Worm (Caenorhabditis elegans) whole organism, L4 larva: ENCODE results near the gene Y37D8A.26.

Experiments used
- F10B5.3 ChIP-seq: sonication (generic microtip); optimal IDR thresholded peaks from 2 replicates; lab custom pipeline; 2016; ENCODE audit warnings: mild to moderate bottlenecking, missing genetic modification characterization, missing compliant biosample characterization
- F37D6.2 ChIP-seq: sonication (generic microtip); optimal IDR thresholded peaks from 2 replicates; lab custom pipeline; 2016; ENCODE audit warnings: mild to moderate bottlenecking, missing genetic modification characterization, missing compliant biosample characterization
- F44E2.7 ChIP-seq: fragments of 200-800 bp; sonication (Bioruptor generic); IDR thresholded peaks from 2 replicates; pipeline ENCODE4 v2.1.2; 2022; ENCODE audit warnings: missing genetic modification characterization, missing compliant biosample characterization
- R02D3.7 ChIP-seq: fragments of 150-350 bp; sonication (generic microtip); optimal IDR thresholded peaks from 3 replicates; lab custom pipeline; 2014; ENCODE audit warnings: missing biosample characterization, missing genetic modification characterization
- Y48G9A.11 ChIP-seq: fragments of 200-800 bp; sonication (Bioruptor generic); IDR thresholded peaks from 2 replicates; pipeline ENCODE4 v1.3.6; 2022; ENCODE audit warnings: missing genetic modification reagents, missing genetic modification characterization, missing compliant biosample characterization
- Y5F2A.4 ChIP-seq: fragments of 200-800 bp; sonication (Bioruptor generic); optimal IDR thresholded peaks from 2 replicates; lab custom pipeline; 2018; ENCODE audit warnings: mild to moderate bottlenecking, missing genetic modification characterization, missing compliant biosample characterization
- Y75B8A.6 ChIP-seq: fragments of 200-800 bp; sonication (Bioruptor generic); IDR thresholded peaks from 2 replicates; pipeline ENCODE4 v1.3.6; 2022; ENCODE audit warnings: missing genetic modification reagents, missing genetic modification characterization, missing compliant biosample characterization
- arid-1 ChIP-seq: fragments of 200-800 bp; sonication (Bioruptor generic); conservative IDR thresholded peaks from 2 replicates; pipeline ENCODE4 v1.3.6; 2022; ENCODE audit warnings: missing genetic modification reagents, missing genetic modification characterization, missing compliant biosample characterization
- attf-4 ChIP-seq: sonication (generic microtip); optimal IDR thresholded peaks from 3 replicates; lab custom pipeline; 2017; ENCODE audit warnings: missing biosample characterization, missing genetic modification characterization
- ceh-28 ChIP-seq: fragments of 150-350 bp; optimal IDR thresholded peaks from 2 replicates; lab custom pipeline; 2014; ENCODE audit warnings: missing biosample characterization, missing genetic modification reagents, missing genetic modification characterization
- ceh-44 ChIP-seq: fragments of 200-800 bp; sonication (Bioruptor generic); IDR thresholded peaks from 2 replicates; pipeline ENCODE4 v1.3.6; 2022; ENCODE audit warnings: missing genetic modification reagents, missing genetic modification characterization, missing compliant biosample characterization
- ceh-62 ChIP-seq: sonication (generic microtip); optimal IDR thresholded peaks from 2 replicates; lab custom pipeline; 2017; ENCODE audit warnings: missing biosample characterization, missing genetic modification characterization
- cey-2 ChIP-seq: sonication (generic microtip); optimal IDR thresholded peaks from 3 replicates; lab custom pipeline; 2017; ENCODE audit warnings: missing genetic modification characterization, mild to moderate bottlenecking, missing compliant biosample characterization, antibody characterized with exemption, borderline replicate concordance; ENCODE audit not compliant: insufficient read depth
- daf-12 ChIP-seq: fragments of 150-350 bp; optimal IDR thresholded peaks from 2 replicates; lab custom pipeline; 2014; ENCODE audit warnings: missing biosample characterization, missing genetic modification reagents, missing genetic modification characterization
- daf-16 ChIP-seq, 3 experiments: sonication (generic microtip); optimal IDR thresholded peaks; 2 replicates each; lab custom pipeline; 2016 to 2017; ENCODE audit warnings: missing genetic modification characterization in 3 of 3, missing genetic modification reagents in 3 of 3, mild to moderate bottlenecking in 2 of 3, missing compliant biosample characterization in 2 of 3, missing biosample characterization in 1 of 3, moderate library complexity in 1 of 3
- dmd-6 ChIP-seq: fragments of 200-800 bp; sonication (Bioruptor generic); IDR thresholded peaks from 2 replicates; pipeline ENCODE4 v1.3.6; 2022; ENCODE audit warnings: missing genetic modification reagents, missing genetic modification characterization, missing compliant biosample characterization
- dmd-8 ChIP-seq: fragments of 200-800 bp; sonication (Bioruptor generic); IDR thresholded peaks from 2 replicates; pipeline ENCODE4 v1.3.6; 2022; ENCODE audit warnings: missing genetic modification characterization, missing compliant biosample characterization
- dpl-1 ChIP-seq: fragments of 150-350 bp; optimal IDR thresholded peaks from 2 replicates; lab custom pipeline; 2014; ENCODE audit warnings: missing biosample characterization, missing genetic modification reagents, missing genetic modification characterization
- duxl-1 ChIP-seq: sonication (generic microtip); optimal IDR thresholded peaks from 2 replicates; lab custom pipeline; 2016; ENCODE audit warnings: mild to moderate bottlenecking, missing genetic modification characterization, moderate library complexity, missing compliant biosample characterization; ENCODE audit not compliant: poor library complexity
- dve-1 ChIP-seq: sonication (generic microtip); optimal IDR thresholded peaks from 2 replicates; lab custom pipeline; 2017; ENCODE audit warnings: antibody characterized with exemption, mild to moderate bottlenecking, missing genetic modification characterization, missing compliant biosample characterization; ENCODE audit not compliant: insufficient read depth
- egl-43 ChIP-seq: fragments of 200-800 bp; sonication (Bioruptor generic); IDR thresholded peaks from 2 replicates; pipeline ENCODE4 v1.3.6; 2022; ENCODE audit warnings: missing genetic modification reagents, missing genetic modification characterization, missing compliant biosample characterization
- hlh-11 ChIP-seq: fragments of 200-800 bp; sonication (Bioruptor generic); optimal IDR thresholded peaks from 2 replicates; lab custom pipeline; 2018; ENCODE audit warnings: mild to moderate bottlenecking, missing genetic modification characterization, missing compliant biosample characterization
- hlh-30 ChIP-seq: sonication (generic microtip); optimal IDR thresholded peaks from 2 replicates; lab custom pipeline; 2017; ENCODE audit warnings: antibody characterized with exemption, mild to moderate bottlenecking, missing genetic modification characterization, missing compliant biosample characterization; ENCODE audit not compliant: insufficient read depth
- mdl-1 ChIP-seq, 2 experiments: fragments of 150-350 bp in 1 of 2; sonication (generic microtip) in 1 of 2; optimal IDR thresholded peaks; 2 replicates each; lab custom pipeline; 2014 to 2017; ENCODE audit warnings: missing biosample characterization in 2 of 2, missing genetic modification characterization in 2 of 2
- mdt-29 ChIP-seq: fragments of 200-800 bp; sonication (Bioruptor generic); IDR thresholded peaks from 2 replicates; pipeline ENCODE4 v1.3.6; 2022; ENCODE audit warnings: missing genetic modification reagents, missing genetic modification characterization, missing compliant biosample characterization
- mep-1 ChIP-seq: fragments of 150-350 bp; sonication (generic microtip); optimal IDR thresholded peaks from 3 replicates; lab custom pipeline; 2014; ENCODE audit warnings: missing biosample characterization, missing genetic modification characterization
- mes-2 ChIP-seq: sonication (generic microtip); optimal IDR thresholded peaks from 2 replicates; lab custom pipeline; 2016; ENCODE audit warnings: missing genotype, mild to moderate bottlenecking, missing genetic modification characterization, missing compliant biosample characterization; ENCODE audit not compliant: poor library complexity, severe bottlenecking
- nhr-111 ChIP-seq: fragments of 200-800 bp; sonication (Bioruptor generic); optimal IDR thresholded peaks from 2 replicates; lab custom pipeline; 2018; ENCODE audit warnings: mild to moderate bottlenecking, missing genetic modification characterization, missing compliant biosample characterization
- nhr-237 ChIP-seq: sonication (generic microtip); optimal IDR thresholded peaks from 2 replicates; lab custom pipeline; 2017; ENCODE audit warnings: missing biosample characterization, missing genetic modification characterization
- nhr-28 ChIP-seq: fragments of 150-350 bp; optimal IDR thresholded peaks from 2 replicates; lab custom pipeline; 2014; ENCODE audit warnings: missing biosample characterization, missing genetic modification characterization
- nhr-41 ChIP-seq: fragments of 200-800 bp; sonication (Bioruptor generic); IDR thresholded peaks from 2 replicates; pipeline ENCODE4 v1.3.6; 2022; ENCODE audit warnings: missing genetic modification reagents, missing genetic modification characterization, missing compliant biosample characterization
- nhr-42 ChIP-seq: fragments of 200-800 bp; sonication (Bioruptor generic); IDR thresholded peaks from 2 replicates; pipeline ENCODE4 v1.3.6; 2022; ENCODE audit warnings: missing genetic modification characterization, missing compliant biosample characterization
- nhr-6 ChIP-seq: fragments of 150-350 bp; optimal IDR thresholded peaks from 2 replicates; lab custom pipeline; 2014; ENCODE audit warnings: missing biosample characterization, missing genetic modification characterization
- nhr-77 ChIP-seq: fragments of 150-350 bp; optimal IDR thresholded peaks from 2 replicates; lab custom pipeline; 2014; ENCODE audit warnings: missing biosample characterization, missing genetic modification characterization
- pha-4 ChIP-seq, 2 experiments: fragments of 150-350 bp in 1 of 2; fragments of 200-800 bp in 1 of 2; sonication (Bioruptor generic) in 1 of 2; IDR thresholded peaks in 1 of 2; optimal IDR thresholded peaks in 1 of 2; 2 replicates each; pipeline versions ENCODE4 v1.3.6 to Lab custom; 2014 to 2022; ENCODE audit warnings: missing genetic modification characterization in 2 of 2, missing genetic modification reagents in 2 of 2, missing biosample characterization in 1 of 2, missing compliant biosample characterization in 1 of 2
- php-3 ChIP-seq: fragments of 200-800 bp; sonication (Bioruptor generic); IDR thresholded peaks from 2 replicates; pipeline ENCODE4 v1.3.6; 2022; ENCODE audit warnings: missing genetic modification reagents, missing genetic modification characterization, missing compliant biosample characterization
- pqm-1 ChIP-seq: sonication (generic microtip); optimal IDR thresholded peaks from 2 replicates; lab custom pipeline; 2017; ENCODE audit warnings: missing biosample characterization, missing genetic modification characterization
- skn-1 ChIP-seq: fragments of 150-350 bp; optimal IDR thresholded peaks from 2 replicates; lab custom pipeline; 2014; ENCODE audit warnings: missing biosample characterization, missing genetic modification characterization
- spr-3 ChIP-seq: fragments of 200-800 bp; sonication (Bioruptor generic); optimal IDR thresholded peaks from 2 replicates; lab custom pipeline; 2018; ENCODE audit warnings: mild to moderate bottlenecking, missing genetic modification characterization, missing compliant biosample characterization
- unc-39 ChIP-seq: sonication (generic microtip); optimal IDR thresholded peaks from 2 replicates; lab custom pipeline; 2017; ENCODE audit warnings: missing biosample characterization, missing genetic modification characterization
- unc-62 ChIP-seq, 3 experiments: fragments of 150-350 bp in 1 of 3; sonication (generic microtip); optimal IDR thresholded peaks in 2 of 3; peaks in 1 of 3; 1 replicate in 1 of 3; 2 replicates in 2 of 3; lab custom pipeline; 2014 to 2017; ENCODE audit warnings: missing biosample characterization in 3 of 3, missing genetic modification characterization in 3 of 3, missing genetic modification reagents in 3 of 3, missing genotype in 1 of 3
- zfp-2 ChIP-seq: sonication (generic microtip); optimal IDR thresholded peaks from 2 replicates; lab custom pipeline; 2016; ENCODE audit warnings: mild to moderate bottlenecking, missing genetic modification characterization, missing compliant biosample characterization
- zfp-3 ChIP-seq: fragments of 200-800 bp; sonication (Bioruptor generic); conservative IDR thresholded peaks from 2 replicates; pipeline ENCODE4 v1.3.6; 2022; ENCODE audit warnings: missing genetic modification reagents, missing genetic modification characterization, missing compliant biosample characterization
- zip-2 ChIP-seq: fragments of 150-350 bp; optimal IDR thresholded peaks from 2 replicates; lab custom pipeline; 2014; ENCODE audit warnings: missing biosample characterization, missing genetic modification characterization
- ztf-7 ChIP-seq: fragments of 150-350 bp; optimal IDR thresholded peaks from 2 replicates; lab custom pipeline; 2014; ENCODE audit warnings: missing biosample characterization, missing genetic modification characterization

Y37D8A.26 gene

ce11 chrIII:12833079-12833478 is 23.4 kb downstream of the Y37D8A.26 start (continued):
- TF ChIP-seq dpl-1 (no peak), hlh-30 (tag; lab: Kevin White, UChicago) (peak; percentile 7), nhr-77 (tag; lab: Kevin White, UChicago) (no peak), mep-1 (no peak), dmd-8 (no peak), ceh-44 (GFP tag; lab: Robert Waterston, UW) (no peak), daf-16 (GFP tag; optimal IDR thresholded peaks at IDR 0.05; lab: Kevin White, UChicago) (no peak), daf-16 (tag; optimal IDR thresholded peaks at IDR 0.05; lab: Kevin White, UChicago) (no peak), nhr-6 (tag; lab: Kevin White, UChicago) (no peak), nhr-42 (GFP tag; lab: Robert Waterston, UW) (0 out of 2 replicates have a peak, but pooled peaks have one; percentile 17), spr-3 (GFP tag; lab: Kevin White, UChicago) (no peak), nhr-41 (GFP tag; lab: Robert Waterston, UW) (no peak), mdt-29 (GFP tag; lab: Robert Waterston, UW) (no peak), pha-4 (GFP tag; IDR thresholded peaks at IDR 0.05; lab: Robert Waterston, UW) (no peak), pha-4 (tag; optimal IDR thresholded peaks at IDR 0.05; lab: Kevin White, UChicago) (no peak), attf-4 (tag; lab: Kevin White, UChicago) (no peak), zfp-2 (tag; lab: Kevin White, UChicago) (no peak), ceh-62 (tag; lab: Kevin White, UChicago) (no peak), daf-12 (tag; lab: Kevin White, UChicago) (no peak), skn-1 (tag; lab: Kevin White, UChicago) (no peak), mdl-1 (tag; optimal IDR thresholded peaks at IDR 0.05; lab: Kevin White, UChicago) (no peak), duxl-1 (tag; lab: Kevin White, UChicago) (no peak), Y48G9A.11 (GFP tag; lab: Robert Waterston, UW) (no peak), ceh-28 (tag; lab: Kevin White, UChicago) (no peak), ztf-7 (tag; lab: Kevin White, UChicago) (no peak), nhr-237 (no peak), F44E2.7 (GFP tag; lab: Robert Waterston, UW) (no peak), unc-62 (GFP tag; optimal IDR thresholded peaks at IDR 0.05 in 1 of 2; lab: Kevin White, UChicago) (no peak), unc-62 (tag; optimal IDR thresholded peaks at IDR 0.05; lab: Kevin White, UChicago) (no peak), zip-2 (no peak), php-3 (GFP tag; lab: Robert Waterston, UW) (no peak), unc-39 (no peak)

ce11 chrIII:12831696-12832095 is 24.8 kb downstream of the Y37D8A.26 start:
- TF ChIP-seq F37D6.2 (tag; lab: Kevin White, UChicago) (no peak), arid-1 (GFP tag; lab: Robert Waterston, UW) (no peak), Y75B8A.6 (GFP tag; lab: Robert Waterston, UW) (no peak), mdt-29 (GFP tag; lab: Robert Waterston, UW) (no peak), nhr-111 (no peak), F10B5.3 (tag; lab: Kevin White, UChicago) (no peak), dve-1 (tag; lab: Kevin White, UChicago) (peak; percentile 23), F44E2.7 (GFP tag; lab: Robert Waterston, UW) (no peak), skn-1 (tag; lab: Kevin White, UChicago) (no peak), ceh-28 (tag; lab: Kevin White, UChicago) (no peak), attf-4 (tag; lab: Kevin White, UChicago) (no peak), pqm-1 (tag; lab: Kevin White, UChicago) (peak; percentile 1), cey-2 (tag; lab: Kevin White, UChicago) (no peak), dmd-6 (GFP tag; lab: Robert Waterston, UW) (peak; percentile 38; the same call in 1 of the 2 replicates), nhr-28 (tag; lab: Kevin White, UChicago) (peak; percentile 80), R02D3.7 (no peak), mes-2 (tag; lab: Kevin White, UChicago) (no peak), egl-43 (GFP tag; lab: Robert Waterston, UW) (no peak), Y5F2A.4 (no peak), nhr-77 (tag; lab: Kevin White, UChicago) (no peak), zfp-3 (GFP tag; lab: Robert Waterston, UW) (no peak), hlh-11 (tag; lab: Kevin White, UChicago) (no peak), daf-12 (tag; lab: Kevin White, UChicago) (no peak)
